Fruit fly (Drosophila melanogaster): ENCODE data around the gene baz.

- TF ChIP-seq CG14711 (tag; optimal IDR thresholded peaks at IDR 0.05) (no peak), CG33017 (tag; optimal IDR thresholded peaks at IDR 0.05) (no peak), cnc (optimal IDR thresholded peaks at IDR 0.05) (no peak), toe (GFP tag; optimal IDR thresholded peaks at IDR 0.05) (no peak), CG1620 (GFP tag; optimal IDR thresholded peaks at IDR 0.05) (no peak), ovo (GFP tag; optimal IDR thresholded peaks at IDR 0.05) (no peak), kay (GFP tag; ENCODE audit: borderline replicate concordance) (no peak), Clk (GFP tag; optimal IDR thresholded peaks at IDR 0.05) (no peak)
These were observed 61.3 kb downstream of the baz start, which contains the start of gene CG5172 for dm6 chrX:17221142-17221541.

Measured in whole organism, adult.